Worm (Caenorhabditis elegans) whole organism, midembryonic: Measurements from ENCODE around the gene B0432.11.

Experiments
- T22C8.4 ChIP-seq: fragments of 200-800 bp; sonication (Bioruptor generic); IDR thresholded peaks from 2 replicates; pipeline ENCODE4 v1.3.6; 2022; ENCODE audit warnings: missing genetic modification characterization, missing compliant biosample characterization
- cog-1 ChIP-seq: sonication (generic microtip); optimal IDR thresholded peaks from 2 replicates; lab custom pipeline; 2016; ENCODE audit warnings: missing genetic modification characterization, missing compliant biosample characterization
- flt-1 ChIP-seq: fragments of 200-800 bp; sonication (Bioruptor generic); IDR thresholded peaks from 2 replicates; pipeline ENCODE4 v1.3.6; 2022; ENCODE audit warnings: missing genetic modification characterization, missing compliant biosample characterization
- klf-2 ChIP-seq: fragments of 200-800 bp; sonication (Bioruptor generic); conservative IDR thresholded peaks from 2 replicates; pipeline ENCODE4 v1.3.6; 2022; ENCODE audit warnings: missing genetic modification reagents, missing genetic modification characterization, missing compliant biosample characterization
- med-1 ChIP-seq: sonication (generic microtip); optimal IDR thresholded peaks from 2 replicates; lab custom pipeline; 2017; ENCODE audit warnings: missing genetic modification characterization, mild to moderate bottlenecking, missing compliant biosample characterization, antibody characterized with exemption, missing genetic modification reagents; ENCODE audit not compliant: insufficient read depth
- ref-1 ChIP-seq: fragments of 200-800 bp; sonication (Bioruptor generic); conservative IDR thresholded peaks from 2 replicates; pipeline ENCODE4 v1.3.6; 2022; ENCODE audit warnings: missing genetic modification reagents, missing genetic modification characterization, missing compliant biosample characterization
- tab-1 ChIP-seq: fragments of 200-800 bp; sonication (Bioruptor generic); IDR thresholded peaks from 2 replicates; pipeline ENCODE4 v1.3.6; 2022; ENCODE audit warnings: missing genetic modification characterization, missing compliant biosample characterization
- ztf-23 ChIP-seq: fragments of 200-800 bp; sonication (Bioruptor generic); IDR thresholded peaks from 2 replicates; pipeline ENCODE4 v1.3.6; 2022; ENCODE audit warnings: missing genetic modification reagents, missing genetic modification characterization, missing compliant biosample characterization
- ztf-29 ChIP-seq: fragments of 200-800 bp; sonication (Bioruptor generic); IDR thresholded peaks from 2 replicates; pipeline ENCODE4 v1.3.6; 2022; ENCODE audit warnings: missing genetic modification reagents, missing genetic modification characterization, missing compliant biosample characterization

The B0432.11 gene

ce11 chrII:300977-301772, 6.7 kb upstream of the B0432.11 start, which contains the start of gene K01A2.5:
Gene K01A2.5 (plus strand): TSS chrII:301273.
- no peak for TF ChIP-seq T22C8.4 (GFP tag; lab: Robert Waterston, UW)
- peak; percentile 22 for TF ChIP-seq cog-1 (tag; lab: Kevin White, UChicago)
- no peak for TF ChIP-seq med-1 (GFP tag; lab: Kevin White, UChicago)

ce11 chrII:299684-300083, 5.2 kb upstream of the B0432.11 start, which contains the start of gene K01A2.6:
Gene K01A2.6 (plus strand): TSS chrII:299984.
- TF ChIP-seq flt-1 (no peak), med-1 (GFP tag; lab: Kevin White, UChicago) (no peak), klf-2 (GFP tag; lab: Robert Waterston, UW) (no peak), ref-1 (no peak), cog-1 (tag; lab: Kevin White, UChicago) (no peak)

- TF ChIP-seq ref-1, result no peak
- no peak for TF ChIP-seq tab-1 (GFP tag; lab: Robert Waterston, UW)
- no peak for TF ChIP-seq klf-2 (GFP tag; lab: Robert Waterston, UW)
- TF ChIP-seq ztf-23 (GFP tag; lab: Robert Waterston, UW), result no peak
- TF ChIP-seq flt-1, result no peak
- no peak for TF ChIP-seq ztf-29 (GFP tag; lab: Robert Waterston, UW)
- no peak for TF ChIP-seq T22C8.4 (GFP tag; lab: Robert Waterston, UW)
- TF ChIP-seq med-1 (GFP tag; lab: Kevin White, UChicago), result no peak
- no peak for TF ChIP-seq cog-1 (tag; lab: Kevin White, UChicago)
These were observed 2.5 kb upstream of the B0432.11 start, which contains the start of the genes clec-117 and B0432.1 for ce11 chrII:296911-297440. Gene clec-117 (minus strand): TSS chrII:297011. Gene B0432.1 (plus strand): TSS chrII:297390.

DNA sequence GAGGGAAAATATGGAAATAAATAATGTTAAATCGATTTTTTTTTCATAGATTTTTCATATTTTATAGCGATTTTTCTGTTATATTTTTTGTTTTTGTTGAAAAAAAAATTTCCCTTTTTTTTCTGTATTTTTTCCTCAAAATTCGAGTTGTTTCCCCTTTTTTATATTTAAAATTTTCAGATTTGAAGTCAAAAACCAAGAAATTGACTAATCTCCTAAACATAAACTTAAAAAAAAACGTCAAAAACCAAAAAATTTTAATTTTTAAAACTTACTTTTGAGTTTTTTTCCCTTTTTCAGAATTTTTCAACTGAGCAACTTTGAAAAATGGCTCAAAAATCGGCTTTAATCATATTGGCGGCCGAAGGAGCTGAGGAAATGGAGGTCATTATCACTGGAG, 4.2 kb downstream of the B0432.11 start, which contains the start of gene djr-1.1:
Gene djr-1.1 (plus strand): TSS at position 301 of the 400 bp plus-strand sequence.
- TF ChIP-seq ztf-23 (GFP tag; lab: Robert Waterston, UW) (no peak), ztf-29 (GFP tag; lab: Robert Waterston, UW) (no peak), ref-1 (no peak), tab-1 (GFP tag; lab: Robert Waterston, UW) (no peak), flt-1 (no peak), med-1 (GFP tag; lab: Kevin White, UChicago) (no peak), cog-1 (tag; lab: Kevin White, UChicago) (no peak)

- TF ChIP-seq T22C8.4 (GFP tag; lab: Robert Waterston, UW) (no peak), tab-1 (GFP tag; lab: Robert Waterston, UW) (no peak), med-1 (GFP tag; lab: Kevin White, UChicago) (no peak), flt-1 (no peak), klf-2 (GFP tag; lab: Robert Waterston, UW) (no peak), ref-1 (no peak), ztf-29 (GFP tag; lab: Robert Waterston, UW) (no peak), cog-1 (tag; lab: Kevin White, UChicago) (no peak), ztf-23 (GFP tag; lab: Robert Waterston, UW) (no peak)
These were observed 5.8 kb downstream of the B0432.11 start, which contains the start of gene mrpl-41 for ce11 chrII:288705-289205. Gene mrpl-41 (plus strand): TSS chrII:288939.

DNA sequence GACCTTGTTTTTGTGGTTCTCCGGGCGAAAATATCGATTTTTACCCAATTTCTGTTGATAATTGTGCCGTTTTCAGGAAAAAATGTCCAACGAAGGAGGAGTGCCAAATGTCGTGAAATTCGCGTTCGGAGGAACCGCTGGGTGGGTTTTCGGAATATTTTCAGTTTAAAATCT, 8.1 kb downstream of the B0432.11 start, which contains the start of gene misc-1:
Gene misc-1 (plus strand): TSS at position 75 of the 174 bp plus-strand sequence.
- 0 out of 2 replicates have a peak, but pooled peaks have one; percentile 20 for TF ChIP-seq T22C8.4 (GFP tag; lab: Robert Waterston, UW)
- TF ChIP-seq med-1 (GFP tag; lab: Kevin White, UChicago), result no peak

DNA sequence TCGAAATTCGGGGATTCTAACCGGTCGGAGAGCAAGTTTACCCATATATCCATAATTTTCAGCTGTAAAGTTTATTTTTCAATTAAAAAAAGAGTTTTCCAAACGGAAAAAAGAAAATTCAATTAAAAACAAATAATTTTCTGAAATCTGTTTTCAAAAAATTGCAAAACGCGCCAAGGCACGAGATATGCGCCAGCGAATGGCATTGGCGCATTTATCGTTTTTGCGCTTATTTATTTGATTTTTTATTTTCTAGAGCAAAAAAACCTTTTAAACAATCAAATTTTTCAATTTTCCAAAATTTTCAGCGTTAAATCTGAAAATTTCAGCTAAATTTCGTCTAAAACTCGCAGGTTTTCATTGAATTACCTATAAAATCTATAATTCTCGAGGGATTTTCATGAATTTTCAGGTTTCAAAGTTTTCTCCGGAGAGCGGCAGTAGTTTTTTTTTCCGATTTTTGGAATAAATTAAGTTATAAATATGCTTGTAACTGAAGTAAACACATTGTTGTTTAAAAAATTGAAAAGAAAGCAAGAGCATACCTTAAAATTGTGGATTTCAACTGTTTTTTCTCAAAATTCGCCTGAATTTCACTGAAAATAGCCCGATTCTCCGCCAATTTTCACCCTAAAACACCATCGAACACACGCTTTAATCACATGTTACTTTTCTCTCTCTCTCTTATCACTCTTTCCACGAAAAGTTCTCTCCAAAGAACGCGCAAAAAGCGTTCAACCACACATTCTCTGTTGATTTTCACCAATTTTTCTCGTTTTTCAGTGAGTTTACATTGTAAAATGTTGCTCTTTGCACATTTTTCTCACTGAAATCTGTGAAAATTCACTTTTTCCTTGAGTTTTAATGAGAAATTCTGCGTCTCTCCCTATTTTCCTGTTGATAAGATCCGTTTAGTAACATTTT, 8.6 kb downstream of the B0432.11 start, which contains the start of gene B0432.10:
Gene B0432.10 (minus strand): TSS at position 649 of the 924 bp plus-strand sequence.
- TF ChIP-seq cog-1 (tag; lab: Kevin White, UChicago), result peak; percentile 29
- no peak for TF ChIP-seq ztf-23 (GFP tag; lab: Robert Waterston, UW)
- no peak for TF ChIP-seq ref-1

DNA sequence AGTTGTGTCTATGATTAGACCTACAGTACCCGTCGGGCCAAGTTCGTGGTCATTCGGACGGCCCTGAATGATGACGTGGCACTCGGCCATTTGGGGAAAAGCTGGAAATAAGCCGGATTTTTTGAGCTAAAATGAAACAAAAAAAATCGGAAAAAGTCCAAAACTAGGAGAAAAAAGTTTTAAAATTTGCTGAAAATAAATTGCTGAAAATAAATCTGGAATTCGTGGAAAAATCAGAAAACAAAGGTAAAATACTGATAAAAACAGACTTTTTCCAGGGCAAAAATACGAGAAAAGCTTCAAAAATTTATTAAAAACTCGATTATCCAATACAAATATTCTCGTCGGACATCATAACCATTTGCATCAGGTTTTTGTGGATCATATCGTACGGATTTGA, 10.9 kb downstream of the B0432.11 start, which contains the start of gene B0432.9:
Gene B0432.9 (minus strand): TSS at position 101 of the 400 bp plus-strand sequence.
- TF ChIP-seq ztf-23 (GFP tag; lab: Robert Waterston, UW), result no peak
- no peak for TF ChIP-seq med-1 (GFP tag; lab: Kevin White, UChicago)
- TF ChIP-seq tab-1 (GFP tag; lab: Robert Waterston, UW), result no peak
- no peak for TF ChIP-seq T22C8.4 (GFP tag; lab: Robert Waterston, UW)
- no peak for TF ChIP-seq ztf-29 (GFP tag; lab: Robert Waterston, UW)
- TF ChIP-seq klf-2 (GFP tag; lab: Robert Waterston, UW), result no peak
- no peak for TF ChIP-seq ref-1
- TF ChIP-seq cog-1 (tag; lab: Kevin White, UChicago), result no peak

- TF ChIP-seq flt-1, result no peak
- no peak for TF ChIP-seq tab-1 (GFP tag; lab: Robert Waterston, UW)
- no peak for TF ChIP-seq cog-1 (tag; lab: Kevin White, UChicago)
- no peak for TF ChIP-seq ref-1
- TF ChIP-seq T22C8.4 (GFP tag; lab: Robert Waterston, UW), result no peak
- no peak for TF ChIP-seq med-1 (GFP tag; lab: Kevin White, UChicago)
These were observed 12.0 kb downstream of the B0432.11 start, which contains the start of gene trul-1 for ce11 chrII:282483-282882. Gene trul-1 (minus strand): TSS chrII:282583.
